Fruit fly (Drosophila melanogaster) whole organism, wandering third instar larva: ENCODE measurements around the gene MED22.
A peak's percentile ranks its signal among the peaks of the same experiment; 100 is the strongest.

Source experiments
- Abd-B ChIP-seq: fragments of >200 bp; optimal IDR thresholded peaks from 2 replicates; lab custom pipeline; 2017; ENCODE audit warnings: missing biosample characterization, missing genetic modification characterization
- CG9705 ChIP-seq: fragments of 200-800 bp; sonication (Bioruptor generic); optimal IDR thresholded peaks from 2 replicates; lab custom pipeline; 2018; ENCODE audit warnings: missing biosample characterization, mild to moderate bottlenecking, missing genetic modification characterization
- CrebA ChIP-seq: fragments of 200-800 bp; sonication (Bioruptor generic); optimal IDR thresholded peaks from 2 replicates; lab custom pipeline; 2016; ENCODE audit warnings: missing biosample characterization, mild to moderate bottlenecking, missing genetic modification characterization, borderline replicate concordance
- Dfd ChIP-seq: fragments of >200 bp; optimal IDR thresholded peaks from 2 replicates; lab custom pipeline; 2017; ENCODE audit warnings: missing biosample characterization, missing genetic modification characterization
- Dif ChIP-seq: fragments of 200-275, 200-300 bp; sonication (Bioruptor generic); optimal IDR thresholded peaks from 2 replicates; lab custom pipeline; 2018; ENCODE audit warnings: missing biosample characterization, missing genetic modification characterization; ENCODE audit not compliant: partially characterized antibody
- GATAd ChIP-seq: sonication (Bioruptor generic); optimal IDR thresholded peaks from 2 replicates; lab custom pipeline; 2016; ENCODE audit warnings: missing biosample characterization, missing genetic modification characterization
- HLH106 ChIP-seq: fragments of 200-800 bp; optimal IDR thresholded peaks from 3 replicates; lab custom pipeline; 2019; ENCODE audit warnings: missing biosample characterization, mild to moderate bottlenecking, missing genetic modification characterization, moderate library complexity
- Hnf4 ChIP-seq: fragments of 200-800 bp; sonication (Bioruptor generic); optimal IDR thresholded peaks from 2 replicates; lab custom pipeline; 2016; ENCODE audit warnings: missing biosample characterization, mild to moderate bottlenecking, missing genetic modification characterization
- Hr83 ChIP-seq: fragments of 200-300 bp; sonication (Bioruptor generic); optimal IDR thresholded peaks from 2 replicates; lab custom pipeline; 2016; ENCODE audit warnings: missing biosample characterization, mild to moderate bottlenecking, missing genetic modification characterization, moderate library complexity; ENCODE audit not compliant: poor library complexity, severe bottlenecking
- Jra ChIP-seq: sonication (Bioruptor generic); optimal IDR thresholded peaks from 2 replicates; lab custom pipeline; 2016; ENCODE audit warnings: missing biosample characterization, missing genetic modification characterization
- Myc ChIP-seq: fragments of >200 bp; optimal IDR thresholded peaks from 2 replicates; lab custom pipeline; 2017
- Rel ChIP-seq, 2 experiments: fragments of 200-800 bp; sonication (Bioruptor generic) in 1 of 2; optimal IDR thresholded peaks; 2 replicates in 1 of 2; 3 replicates in 1 of 2; lab custom pipeline; 2016 to 2019; ENCODE audit warnings: mild to moderate bottlenecking in 2 of 2, missing biosample characterization in 2 of 2, missing genetic modification characterization in 2 of 2, moderate library complexity in 1 of 2
- Sp1 ChIP-seq: fragments of 200-800 bp; sonication (Bioruptor generic); optimal IDR thresholded peaks from 3 replicates; lab custom pipeline; 2019; ENCODE audit warnings: missing biosample characterization, mild to moderate bottlenecking, missing genetic modification characterization, moderate library complexity
- Vsx2 ChIP-seq: fragments of 200-300, 225-300 bp; sonication (Bioruptor generic); optimal IDR thresholded peaks from 2 replicates; lab custom pipeline; 2018; ENCODE audit warnings: missing biosample characterization, missing genetic modification characterization; ENCODE audit not compliant: partially characterized antibody
- dl ChIP-seq, 2 experiments: fragments of 175-275, 200-275 bp in 1 of 2; fragments of 200-275 bp in 1 of 2; sonication (Bioruptor generic); optimal IDR thresholded peaks; lab custom pipeline; 2018; ENCODE audit warnings: mild to moderate bottlenecking in 2 of 2, missing biosample characterization in 2 of 2, missing genetic modification characterization in 2 of 2, moderate library complexity in 2 of 2; ENCODE audit not compliant: partially characterized antibody in 2 of 2, insufficient read depth in 1 of 2
- dmrt93B ChIP-seq: fragments of 200-800 bp; sonication (Bioruptor generic); optimal IDR thresholded peaks from 2 replicates; lab custom pipeline; 2018; ENCODE audit warnings: missing biosample characterization, mild to moderate bottlenecking, missing genetic modification characterization
- foxo ChIP-seq, 2 experiments: fragments of 200-800 bp; sonication (Bioruptor generic); optimal IDR thresholded peaks; 2 replicates in 1 of 2; 3 replicates in 1 of 2; lab custom pipeline; 2016 to 2017; ENCODE audit warnings: missing biosample characterization in 2 of 2, missing genetic modification characterization in 2 of 2
- fru ChIP-seq: fragments of 200-800 bp; sonication (Bioruptor generic); optimal IDR thresholded peaks from 3 replicates; lab custom pipeline; 2016; ENCODE audit warnings: missing biosample characterization, mild to moderate bottlenecking, missing genetic modification characterization
- h ChIP-seq: fragments of 200-800 bp; sonication (Bioruptor generic); optimal IDR thresholded peaks from 3 replicates; lab custom pipeline; 2016; ENCODE audit warnings: missing biosample characterization, mild to moderate bottlenecking, missing genetic modification characterization
- lola ChIP-seq: fragments of >200 bp; optimal IDR thresholded peaks from 2 replicates; lab custom pipeline; 2017; ENCODE audit warnings: missing biosample characterization, missing genetic modification characterization
- pan ChIP-seq: fragments of >200 bp; optimal IDR thresholded peaks from 2 replicates; lab custom pipeline; 2017
- psq ChIP-seq: fragments of 200-800 bp; sonication (Bioruptor generic); optimal IDR thresholded peaks from 3 replicates; lab custom pipeline; 2017; ENCODE audit warnings: missing biosample characterization, mild to moderate bottlenecking, missing genetic modification characterization, moderate library complexity
- rgr ChIP-seq: fragments of 200-800 bp; sonication (Bioruptor generic); optimal IDR thresholded peaks from 3 replicates; lab custom pipeline; 2016; ENCODE audit warnings: missing biosample characterization, mild to moderate bottlenecking, missing genetic modification characterization

Gene MED22

dm6 chrX:935049-935900 lies 7.3 kb downstream of the MED22 start, which contains the start of gene TRAM (continued):
- peak; percentile 98 for TF ChIP-seq dmrt93B (GFP tag; lab: Kevin White, UChicago)
- peak; percentile 89 for TF ChIP-seq Hr83 (GFP tag; lab: Kevin White, UChicago)

- TF ChIP-seq Hnf4 (GFP tag; lab: Kevin White, UChicago) (no peak), Jra (no peak), dl (GFP tag; optimal IDR thresholded peaks at IDR 0.05; lab: Kevin White, UChicago; ENCODE audit: insufficient read depth in 1 of 2, partially characterized antibody in 2 of 2) (no peak), Sp1 (GFP tag; lab: Kevin White, UChicago) (no peak), fru (no peak), Dfd (GFP tag; lab: Kevin White, UChicago) (no peak), Abd-B (GFP tag; lab: Kevin White, UChicago) (no peak), Myc (lab: Kevin White, UChicago) (no peak), lola (GFP tag; lab: Kevin White, UChicago) (no peak), CG9705 (GFP tag; lab: Kevin White, UChicago) (no peak), Vsx2 (GFP tag; lab: Kevin White, UChicago) (no peak), dmrt93B (GFP tag; lab: Kevin White, UChicago) (no peak), pan (lab: Kevin White, UChicago) (no peak), foxo (GFP tag; optimal IDR thresholded peaks at IDR 0.05; lab: Kevin White, UChicago) (no peak), rgr (GFP tag; lab: Kevin White, UChicago) (no peak), CrebA (GFP tag; lab: Kevin White, UChicago) (no peak)
- TF ChIP-seq, all 38 proteins: peak for 0
Measured at dm6 chrX:935901-936207, 7.9 kb downstream of the MED22 start.

dm6 chrX:940580-941184 lies 12.7 kb downstream of the MED22 start, which contains the start of the genes CG3704 and mus81:
Gene CG3704 (minus strand): TSS chrX:940805.
Gene mus81 (plus strand): TSS chrX:941075.
- TF ChIP-seq Rel (GFP tag; optimal IDR thresholded peaks at IDR 0.05; lab: Kevin White, UChicago) (no peak), Rel (tag; optimal IDR thresholded peaks at IDR 0.05; lab: Kevin White, UChicago) (no peak), rgr (GFP tag; lab: Kevin White, UChicago) (peak; percentile 9), psq (GFP tag; lab: Kevin White, UChicago) (peak; percentile 4), HLH106 (tag; lab: Kevin White, UChicago) (peak; percentile 11)

dm6 chrX:945446-946013 lies 17.6 kb downstream of the MED22 start, which contains the start of gene CG3703:
Gene CG3703 (minus strand): TSS chrX:945773.
- TF ChIP-seq CG9705 (GFP tag; lab: Kevin White, UChicago): no peak
- no peak for TF ChIP-seq Rel (GFP tag; optimal IDR thresholded peaks at IDR 0.05; lab: Kevin White, UChicago)
- TF ChIP-seq Rel (tag; optimal IDR thresholded peaks at IDR 0.05; lab: Kevin White, UChicago): peak; percentile 97
- TF ChIP-seq, all 38 proteins: peak for 1

dm6 chrX:946162-946561 lies 18.2 kb downstream of the MED22 start:
- TF ChIP-seq Dif (GFP tag; lab: Kevin White, UChicago) (no peak), pan (lab: Kevin White, UChicago) (no peak), GATAd (GFP tag; lab: Kevin White, UChicago) (no peak), Hnf4 (GFP tag; lab: Kevin White, UChicago) (no peak), h (GFP tag; lab: Kevin White, UChicago) (peak; percentile 29), HLH106 (tag; lab: Kevin White, UChicago) (no peak)
